Worm (Caenorhabditis elegans): Measurements from ENCODE around the gene ttr-18.
A peak's percentile ranks its signal among the peaks of the same experiment; 100 is the strongest.

ttr-18 gene

DNA sequence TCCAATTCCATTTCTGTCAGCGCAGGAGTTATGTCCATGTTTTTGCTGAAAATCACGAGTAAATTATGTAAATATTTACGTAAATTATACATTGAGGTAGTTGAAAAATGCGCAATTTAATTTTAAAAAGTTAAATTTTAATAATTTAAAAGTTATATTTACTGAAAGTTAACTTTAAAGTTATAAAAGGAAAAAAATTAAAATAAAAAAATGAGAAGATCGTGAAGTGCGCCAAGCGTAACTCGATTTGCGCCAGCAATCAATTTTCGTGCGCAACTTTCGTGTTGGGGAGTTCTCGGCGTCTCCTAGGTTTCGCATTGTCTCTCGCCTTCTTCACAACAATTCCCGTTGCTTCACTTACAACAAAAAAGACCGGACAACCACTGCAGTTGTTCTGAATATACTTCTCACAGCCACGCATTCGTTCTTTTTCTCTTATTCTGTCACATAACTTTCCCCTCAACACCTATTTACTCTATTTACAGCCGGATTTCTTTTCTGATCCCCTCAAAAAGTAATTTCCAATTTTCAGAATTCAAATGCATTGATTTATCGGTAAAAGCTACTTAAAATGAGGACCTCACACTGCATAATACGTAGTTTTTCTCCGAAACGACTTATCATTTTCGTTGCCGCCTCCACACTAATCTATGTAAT lies 12.9 kb downstream of the ttr-18 start, which contains the start of the genes metl-1 and W02B12.11 (continued):
- TF ChIP-seq tlp-1 (tag; optimal IDR thresholded peaks at IDR 0.05) (no peak), fkh-8 (tag; optimal IDR thresholded peaks at IDR 0.05) (peak; percentile 79), nhr-71 (tag; optimal IDR thresholded peaks at IDR 0.05) (peak; percentile 92), rnt-1 (tag; optimal IDR thresholded peaks at IDR 0.05) (peak; percentile 93), unc-98 (GFP tag; IDR thresholded peaks at IDR 0.05) (no peak), mab-9 (GFP tag; IDR thresholded peaks at IDR 0.05) (peak; percentile 78), alr-1 (tag; optimal IDR thresholded peaks at IDR 0.05; ENCODE audit: borderline replicate concordance) (no peak), nhr-19 (GFP tag; conservative IDR thresholded peaks at IDR 0.05) (peak; percentile 92), zag-1 (tag; optimal IDR thresholded peaks at IDR 0.05) (peak; percentile 46), isw-1 (GFP tag; IDR thresholded peaks at IDR 0.05) (peak; percentile 82), mdl-1 (tag; optimal IDR thresholded peaks at IDR 0.05) (peak in 1 of 2 experiments; percentile 62), pax-3 (tag; optimal IDR thresholded peaks at IDR 0.05) (peak; percentile 52), ceh-8 (GFP tag; optimal IDR thresholded peaks at IDR 0.05) (peak; percentile 70), aha-1 (tag; optimal IDR thresholded peaks at IDR 0.05) (peak; percentile 74), mef-2 (tag; optimal IDR thresholded peaks at IDR 0.05) (no peak), sptf-1 (tag; optimal IDR thresholded peaks at IDR 0.05) (no peak), Y116A8C.19 (tag; optimal IDR thresholded peaks at IDR 0.05; ENCODE audit: borderline replicate concordance) (no peak), skn-1 (tag; optimal IDR thresholded peaks at IDR 0.05) (peak; percentile 72), ztf-4 (tag; optimal IDR thresholded peaks at IDR 0.05) (peak; percentile 80), lin-15B (tag; optimal IDR thresholded peaks at IDR 0.05) (peak; percentile 69), nhr-76 (tag; optimal IDR thresholded peaks at IDR 0.05) (no peak), nhr-85 (tag) (peak; percentile 91), hlh-17 (GFP tag; optimal IDR thresholded peaks at IDR 0.05; ENCODE audit: borderline replicate concordance) (no peak), fos-1 (tag; optimal IDR thresholded peaks at IDR 0.05) (peak; percentile 20), lin-39 (tag; optimal IDR thresholded peaks at IDR 0.05) (peak; percentile 88), unc-130 (tag; optimal IDR thresholded peaks at IDR 0.05) (peak; percentile 80), swsn-7 (tag; optimal IDR thresholded peaks at IDR 0.05) (peak; percentile 90), ces-1 (GFP tag; optimal IDR thresholded peaks at IDR 0.05) (no peak), nhr-47 (tag; optimal IDR thresholded peaks at IDR 0.05) (peak; percentile 91), fkh-10 (GFP tag; optimal IDR thresholded peaks at IDR 0.05) (peak; percentile 51), ztf-11 (tag; optimal IDR thresholded peaks at IDR 0.05) (peak in 1 of 2 experiments; percentile 55), pqm-1 (tag; optimal IDR thresholded peaks at IDR 0.05) (no peak), nhr-90 (tag; optimal IDR thresholded peaks at IDR 0.05; ENCODE audit: poor library complexity) (peak; percentile 92), fkh-4 (tag; optimal IDR thresholded peaks at IDR 0.05; ENCODE audit: borderline replicate concordance) (peak; percentile 46), tbx-2 (tag; optimal IDR thresholded peaks at IDR 0.05) (peak; percentile 88), C16A3.4 (tag; optimal IDR thresholded peaks at IDR 0.05) (peak; percentile 88), F16B12.6 (tag; optimal IDR thresholded peaks at IDR 0.05) (peak; percentile 54), aly-2 (tag; optimal IDR thresholded peaks at IDR 0.05) (peak; percentile 29), dpl-1 (GFP tag; optimal IDR thresholded peaks at IDR 0.05) (peak; percentile 74 to 81 (median 81)), nhr-84 (tag; optimal IDR thresholded peaks at IDR 0.05) (no peak), lin-35 (GFP tag; optimal IDR thresholded peaks at IDR 0.05) (peak; percentile 83 to 85), hlh-4 (tag; optimal IDR thresholded peaks at IDR 0.05) (no peak)

DNA sequence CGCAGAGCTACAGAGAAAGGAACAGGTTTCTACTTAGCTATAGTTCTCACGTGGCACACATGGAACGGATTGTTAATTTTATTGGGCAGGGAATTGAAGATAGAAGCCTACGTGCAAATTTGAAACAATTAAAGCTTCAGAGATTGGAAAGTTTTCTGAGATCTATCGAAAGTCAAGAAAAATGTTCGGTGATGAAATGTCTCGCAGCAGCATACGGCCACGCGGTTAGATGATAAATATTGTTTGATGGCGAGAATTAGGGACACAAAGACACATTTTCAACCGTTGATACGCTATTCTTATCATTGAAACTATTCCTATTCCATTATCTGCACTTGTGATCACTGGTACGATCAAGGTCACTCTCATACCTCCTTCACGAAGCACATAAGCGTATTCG lies 14.0 kb downstream of the ttr-18 start:
- no peak for TF ChIP-seq pax-3 (tag; optimal IDR thresholded peaks at IDR 0.05)
- no peak for TF ChIP-seq ztf-4 (tag; optimal IDR thresholded peaks at IDR 0.05)
- no peak for TF ChIP-seq F16B12.6 (tag; optimal IDR thresholded peaks at IDR 0.05)
- TF ChIP-seq nhr-12 (tag; optimal IDR thresholded peaks at IDR 0.05): no peak
- TF ChIP-seq rnt-1 (tag; optimal IDR thresholded peaks at IDR 0.05): no peak
- TF ChIP-seq egl-13 (tag; optimal IDR thresholded peaks at IDR 0.05): no peak
- TF ChIP-seq snpc-4 (tag; optimal IDR thresholded peaks at IDR 0.05): no peak
- no peak for TF ChIP-seq fkh-8 (tag; optimal IDR thresholded peaks at IDR 0.05)
- no peak for TF ChIP-seq unc-86 (tag; optimal IDR thresholded peaks at IDR 0.05)
- TF ChIP-seq pag-3 (tag; optimal IDR thresholded peaks at IDR 0.05; ENCODE audit: borderline replicate concordance, insufficient read depth): no peak
- TF ChIP-seq sptf-1 (tag; optimal IDR thresholded peaks at IDR 0.05): no peak
- TF ChIP-seq lin-39 (tag; optimal IDR thresholded peaks at IDR 0.05): no peak
- TF ChIP-seq nhr-11 (tag; optimal IDR thresholded peaks at IDR 0.05): no peak
- TF ChIP-seq pqm-1 (tag; optimal IDR thresholded peaks at IDR 0.05): no peak
- peak; percentile 22 for TF ChIP-seq unc-130 (tag; optimal IDR thresholded peaks at IDR 0.05)
- no peak for TF ChIP-seq fkh-4 (tag; optimal IDR thresholded peaks at IDR 0.05; ENCODE audit: borderline replicate concordance)
- TF ChIP-seq lsy-2 (tag; optimal IDR thresholded peaks at IDR 0.05): no peak
- TF ChIP-seq mab-9 (GFP tag; IDR thresholded peaks at IDR 0.05): no peak
- TF ChIP-seq fkh-10 (GFP tag; optimal IDR thresholded peaks at IDR 0.05): no peak
- TF ChIP-seq vab-15 (tag; optimal IDR thresholded peaks at IDR 0.05): no peak
- peak in 1 of 3 experiments; percentile 30 for TF ChIP-seq dpl-1 (GFP tag; optimal IDR thresholded peaks at IDR 0.05)
- TF ChIP-seq mdl-1 (tag; optimal IDR thresholded peaks at IDR 0.05): peak in 1 of 2 experiments; percentile 71

All from whole organism, L1 larva.